Worm (Caenorhabditis elegans): Measurements from ENCODE around the gene Y50E8A.10.

Gene Y50E8A.10

ce11 chrV:14793043-14793442 lies 13.2 kb downstream of the Y50E8A.10 start:
- TF ChIP-seq nhr-77 (tag; optimal IDR thresholded peaks at IDR 0.05) (no peak), mdl-1 (tag; optimal IDR thresholded peaks at IDR 0.05) (no peak), nhr-28 (tag; optimal IDR thresholded peaks at IDR 0.05) (no peak), elt-3 (tag; optimal IDR thresholded peaks at IDR 0.05) (no peak), ceh-28 (tag; optimal IDR thresholded peaks at IDR 0.05) (no peak), R02D3.7 (tag; optimal IDR thresholded peaks at IDR 0.05) (no peak), jun-1 (tag; optimal IDR thresholded peaks at IDR 0.05) (no peak), egl-5 (tag; optimal IDR thresholded peaks at IDR 0.05) (no peak), ZK546.5 (tag; optimal IDR thresholded peaks at IDR 0.05) (no peak), lin-15B (tag; optimal IDR thresholded peaks at IDR 0.05) (no peak), fkh-10 (GFP tag; optimal IDR thresholded peaks at IDR 0.05) (no peak)

DNA sequence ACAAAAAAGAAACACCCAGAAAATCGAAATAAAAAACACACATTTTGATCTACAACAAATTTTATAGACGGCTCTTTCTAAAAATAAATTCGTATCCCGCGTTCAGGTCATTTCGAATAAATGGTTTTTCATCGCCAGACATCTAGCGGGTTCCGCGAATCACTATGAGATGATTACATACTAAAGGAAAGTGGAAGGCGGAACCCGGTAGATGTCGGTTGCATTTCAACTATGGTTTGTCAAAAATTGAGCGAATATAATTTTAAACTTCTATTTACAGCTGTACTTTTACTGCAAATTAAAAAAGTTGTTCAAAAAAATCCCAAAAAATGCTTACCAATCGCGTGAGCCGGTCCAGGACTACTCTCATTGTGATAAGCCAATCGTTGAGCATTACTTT lies 18.1 kb downstream of the Y50E8A.10 start:
- no peak for TF ChIP-seq elt-2 (tag; optimal IDR thresholded peaks at IDR 0.05)
- TF ChIP-seq ztf-4 (tag; optimal IDR thresholded peaks at IDR 0.05) = no peak
- TF ChIP-seq nhr-28 (tag; optimal IDR thresholded peaks at IDR 0.05) = no peak
- no peak for TF ChIP-seq zag-1 (tag; optimal IDR thresholded peaks at IDR 0.05)
- TF ChIP-seq ceh-82 (tag; optimal IDR thresholded peaks at IDR 0.05) = no peak
- TF ChIP-seq ZK546.5 (tag; optimal IDR thresholded peaks at IDR 0.05) = no peak
- no peak for TF ChIP-seq hmg-11 (tag; optimal IDR thresholded peaks at IDR 0.05)
- no peak for TF ChIP-seq pha-4 (tag; optimal IDR thresholded peaks at IDR 0.05)
- TF ChIP-seq lin-39 (tag; optimal IDR thresholded peaks at IDR 0.05) = no peak
- no peak for TF ChIP-seq nhr-23 (tag; optimal IDR thresholded peaks at IDR 0.05)
- no peak for TF ChIP-seq ceh-28 (tag; optimal IDR thresholded peaks at IDR 0.05)
- no peak for TF ChIP-seq ztf-11 (tag; optimal IDR thresholded peaks at IDR 0.05)

DNA sequence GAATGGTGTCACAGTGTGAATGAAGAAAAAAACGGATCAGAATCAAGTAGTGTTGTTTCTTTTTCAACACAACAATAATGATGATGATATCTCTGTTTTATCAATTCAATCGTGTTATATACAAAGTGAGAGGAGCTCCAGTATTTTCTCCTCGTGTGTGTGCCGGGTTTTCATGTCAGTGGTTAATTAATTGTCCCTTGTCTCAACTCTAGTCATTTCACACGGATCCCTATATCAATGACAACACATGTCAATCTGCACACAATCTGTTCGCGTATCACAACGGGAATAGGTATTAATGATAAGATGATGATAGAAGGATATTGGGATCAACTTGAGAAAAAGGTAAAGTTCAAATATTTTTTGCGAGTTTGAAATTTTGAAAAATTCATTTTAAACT lies 20.6 kb downstream of the Y50E8A.10 start:
- peak; percentile 24 for TF ChIP-seq nhr-11 (tag; optimal IDR thresholded peaks at IDR 0.05)
- peak; percentile 45 for TF ChIP-seq lin-39 (tag; optimal IDR thresholded peaks at IDR 0.05)
- TF ChIP-seq nhr-67 (tag; optimal IDR thresholded peaks at IDR 0.05) = no peak

ce11 chrV:14806204-14806737 lies 26.5 kb downstream of the Y50E8A.10 start:
- TF ChIP-seq lin-15B (tag; optimal IDR thresholded peaks at IDR 0.05) (no peak), nhr-11 (tag; optimal IDR thresholded peaks at IDR 0.05) (no peak), lin-39 (tag; optimal IDR thresholded peaks at IDR 0.05) (peak; percentile 2), R02D3.7 (tag; optimal IDR thresholded peaks at IDR 0.05) (no peak), sea-2 (GFP tag; optimal IDR thresholded peaks at IDR 0.05) (no peak), nhr-25 (tag; optimal IDR thresholded peaks at IDR 0.05) (peak; percentile 67), nhr-43 (tag; optimal IDR thresholded peaks at IDR 0.05; ENCODE audit: poor library complexity, severe bottlenecking) (no peak), hmg-11 (tag; optimal IDR thresholded peaks at IDR 0.05) (no peak)

ce11 chrV:14813566-14813965 lies 33.8 kb downstream of the Y50E8A.10 start:
- no peak for TF ChIP-seq nhr-76 (tag; optimal IDR thresholded peaks at IDR 0.05)
- no peak for TF ChIP-seq ZK546.5 (tag; optimal IDR thresholded peaks at IDR 0.05)
- no peak for TF ChIP-seq nhr-77 (tag; optimal IDR thresholded peaks at IDR 0.05)
- no peak for TF ChIP-seq pha-4 (tag; optimal IDR thresholded peaks at IDR 0.05)
- no peak for TF ChIP-seq daf-12 (tag; optimal IDR thresholded peaks at IDR 0.05)
- no peak for TF ChIP-seq elt-2 (tag; optimal IDR thresholded peaks at IDR 0.05)
- TF ChIP-seq tbx-2 (tag; optimal IDR thresholded peaks at IDR 0.05) = no peak
- TF ChIP-seq fkh-10 (GFP tag; optimal IDR thresholded peaks at IDR 0.05) = no peak
- TF ChIP-seq jun-1 (tag; optimal IDR thresholded peaks at IDR 0.05) = no peak
- TF ChIP-seq egl-5 (tag; optimal IDR thresholded peaks at IDR 0.05) = no peak
- TF ChIP-seq nhr-12 (tag; optimal IDR thresholded peaks at IDR 0.05) = no peak

ce11 chrV:14815500-14815899 lies 35.7 kb downstream of the Y50E8A.10 start, which contains the start of gene rin-1:
Gene rin-1 (minus strand): TSS chrV:14815600.
- TF ChIP-seq elt-1 (tag; optimal IDR thresholded peaks at IDR 0.05) = peak; percentile 63
- no peak for TF ChIP-seq nhr-43 (tag; optimal IDR thresholded peaks at IDR 0.05; ENCODE audit: poor library complexity, severe bottlenecking)

- TF ChIP-seq nfya-1 (tag; optimal IDR thresholded peaks at IDR 0.05; ENCODE audit: insufficient read depth) (no peak), ceh-82 (tag; optimal IDR thresholded peaks at IDR 0.05) (no peak), snpc-4 (tag; optimal IDR thresholded peaks at IDR 0.05) (no peak), ZK546.5 (tag; optimal IDR thresholded peaks at IDR 0.05) (no peak)
Measured at ce11 chrV:14820314-14820713, 40.5 kb downstream of the Y50E8A.10 start.
